Fruit fly (Drosophila melanogaster) whole organism, embryonic: Measurements from ENCODE around the gene CG46059.
A peak's percentile ranks its signal among the peaks of the same experiment; 100 is the strongest.

Experiments used
- BEAF-32 ChIP-seq: fragments of 200-800 bp; sonication (Bioruptor generic); optimal IDR thresholded peaks from 3 replicates; lab custom pipeline; 2017; ENCODE audit warnings: missing biosample characterization, missing genetic modification characterization, mild to moderate bottlenecking, moderate library complexity, missing genetic modification reagents
- CG10462 ChIP-seq: fragments of 200-800 bp; sonication (Bioruptor generic); optimal IDR thresholded peaks from 2 replicates; lab custom pipeline; 2016; ENCODE audit warnings: missing biosample characterization, missing genetic modification characterization
- CG10959 ChIP-seq: fragments of 200-800 bp; sonication (Bioruptor generic); IDR thresholded peaks from 2 replicates; pipeline ENCODE4 v1.3.6; 2022; ENCODE audit warnings: missing biosample characterization, missing genetic modification characterization
- CG11093 ChIP-seq: fragments of 200-800 bp; sonication (Bioruptor generic); IDR thresholded peaks from 3 replicates; pipeline ENCODE4 v1.3.6; 2022; ENCODE audit warnings: missing biosample characterization, missing genetic modification characterization
- CG11456 ChIP-seq: fragments of 200-800 bp; sonication (Bioruptor generic); IDR thresholded peaks from 3 replicates; pipeline ENCODE4 v1.3.6; 2022; ENCODE audit warnings: missing biosample characterization, missing genetic modification characterization
- CG11504 ChIP-seq: fragments of 200-800 bp; sonication (Bioruptor generic); optimal IDR thresholded peaks from 3 replicates; lab custom pipeline; 2019; ENCODE audit warnings: missing biosample characterization, mild to moderate bottlenecking, missing genetic modification characterization, moderate library complexity
- CG11695 ChIP-seq: fragments of 200-800 bp; sonication (Bioruptor generic); IDR thresholded peaks from 3 replicates; pipeline ENCODE4 v1.3.6; 2022; ENCODE audit warnings: missing biosample characterization, missing genetic modification characterization
- CG12071 ChIP-seq: fragments of 200-800 bp; sonication (Bioruptor generic); optimal IDR thresholded peaks from 3 replicates; lab custom pipeline; 2018; ENCODE audit warnings: missing biosample characterization, mild to moderate bottlenecking, missing genetic modification characterization
- CG12744 ChIP-seq: fragments of 200-800 bp; sonication (Bioruptor generic); optimal IDR thresholded peaks from 2 replicates; lab custom pipeline; 2016; ENCODE audit warnings: missing biosample characterization, missing genetic modification characterization
- CG14860 ChIP-seq: fragments of 200-800 bp; sonication (Bioruptor generic); IDR thresholded peaks from 3 replicates; pipeline ENCODE4 v1.3.6; 2022; ENCODE audit warnings: missing biosample characterization, missing genetic modification characterization; ENCODE audit not compliant: partially characterized antibody
- CG15011 ChIP-seq: fragments of 200-800 bp; sonication (Bioruptor generic); optimal IDR thresholded peaks from 3 replicates; lab custom pipeline; 2018; ENCODE audit warnings: missing biosample characterization, mild to moderate bottlenecking, missing genetic modification characterization
- CG15479 ChIP-seq: fragments of 200-800 bp; sonication (Bioruptor generic); optimal IDR thresholded peaks from 3 replicates; lab custom pipeline; 2019; ENCODE audit warnings: missing biosample characterization, mild to moderate bottlenecking, missing genetic modification characterization, moderate library complexity
- CG16863 ChIP-seq: fragments of 200-800 bp; sonication (Bioruptor generic); optimal IDR thresholded peaks from 3 replicates; lab custom pipeline; 2016; ENCODE audit warnings: missing biosample characterization, missing genetic modification characterization
- CG17612 ChIP-seq: fragments of 200-800 bp; sonication (Bioruptor generic); IDR thresholded peaks from 2 replicates; pipeline ENCODE4 v1.3.6; 2022; ENCODE audit warnings: missing biosample characterization, missing genetic modification characterization
- CG2129 ChIP-seq: fragments of 200-800 bp; sonication (Bioruptor generic); IDR thresholded peaks from 2 replicates; pipeline ENCODE4 v1.3.6; 2022; ENCODE audit warnings: missing biosample characterization, missing genetic modification characterization; ENCODE audit not compliant: partially characterized antibody
- CG3281 ChIP-seq: fragments of 200-800 bp; sonication (Bioruptor generic); optimal IDR thresholded peaks from 3 replicates; lab custom pipeline; 2017; ENCODE audit warnings: missing biosample characterization, mild to moderate bottlenecking, missing genetic modification characterization
- CG3726 ChIP-seq: fragments of 200-800 bp; sonication (Bioruptor generic); IDR thresholded peaks from 3 replicates; pipeline ENCODE4, ENCODE4 v1.3.6; 2022; ENCODE audit warnings: missing biosample characterization, missing genetic modification characterization
- CG5245 ChIP-seq: fragments of 200-800 bp; sonication (Bioruptor generic); optimal IDR thresholded peaks from 3 replicates; lab custom pipeline; 2016; ENCODE audit warnings: missing biosample characterization, missing genetic modification characterization
- CG6272 ChIP-seq: fragments of 200-800 bp; sonication (Bioruptor generic); IDR thresholded peaks from 2 replicates; pipeline ENCODE4 v1.3.6; 2022; ENCODE audit warnings: missing biosample characterization, missing genetic modification characterization
- CG9932 ChIP-seq: fragments of 200-800 bp; sonication (Bioruptor generic); IDR thresholded peaks from 2 replicates; pipeline ENCODE4 v1.3.6; 2022; ENCODE audit warnings: missing biosample characterization, missing genetic modification characterization
- CTCF ChIP-seq: fragments of 200-800 bp; sonication (Bioruptor generic); optimal IDR thresholded peaks from 2 replicates; lab custom pipeline; 2017; ENCODE audit warnings: missing biosample characterization, mild to moderate bottlenecking, missing genetic modification characterization, moderate library complexity
- Dad ChIP-seq: fragments of 200-800 bp; sonication (Bioruptor generic); optimal IDR thresholded peaks from 3 replicates; lab custom pipeline; 2016; ENCODE audit warnings: missing biosample characterization, missing genetic modification characterization
- Fer2 ChIP-seq: fragments of 200-800 bp; sonication (Bioruptor generic); optimal IDR thresholded peaks from 2 replicates; lab custom pipeline; 2018; ENCODE audit warnings: missing biosample characterization, mild to moderate bottlenecking, missing genetic modification characterization, moderate library complexity
- Gug ChIP-seq: fragments of 200-800 bp; sonication (Bioruptor generic); IDR thresholded peaks from 4 replicates; pipeline ENCODE4 v1.3.6; 2022; ENCODE audit warnings: missing biosample characterization, missing genetic modification characterization
- HHEX ChIP-seq: fragments of 200-800 bp; sonication (Bioruptor generic); optimal IDR thresholded peaks from 3 replicates; lab custom pipeline; 2017; ENCODE audit warnings: missing biosample characterization, mild to moderate bottlenecking, missing genetic modification characterization, missing genetic modification reagents
- HLHmδ ChIP-seq: fragments of 200-800 bp; sonication (Bioruptor generic); optimal IDR thresholded peaks from 2 replicates; lab custom pipeline; 2018; ENCODE audit warnings: missing biosample characterization, mild to moderate bottlenecking, missing genetic modification characterization, moderate library complexity
- Meics ChIP-seq: fragments of 200-800 bp; sonication (Bioruptor generic); optimal IDR thresholded peaks from 2 replicates; lab custom pipeline; 2017; ENCODE audit warnings: missing biosample characterization, mild to moderate bottlenecking, missing genetic modification characterization
- Neu2 ChIP-seq: fragments of 200-800 bp; sonication (Bioruptor generic); optimal IDR thresholded peaks from 3 replicates; lab custom pipeline; 2016; ENCODE audit warnings: missing biosample characterization, missing genetic modification characterization, borderline replicate concordance
- Oli ChIP-seq: fragments of 200-800 bp; sonication (Bioruptor generic); optimal IDR thresholded peaks from 2 replicates; lab custom pipeline; 2018; ENCODE audit warnings: missing biosample characterization, mild to moderate bottlenecking, missing genetic modification characterization, moderate library complexity
- Poxn ChIP-seq: fragments of 200-800 bp; sonication (Bioruptor generic); IDR thresholded peaks from 2 replicates; pipeline ENCODE4 v1.3.6; 2022; ENCODE audit warnings: missing biosample characterization, missing genetic modification characterization
- Sin3A ChIP-seq: fragments of >200 bp; optimal IDR thresholded peaks from 2 replicates; lab custom pipeline; 2018
- TFAM ChIP-seq: fragments of 200-800 bp; sonication (Bioruptor generic); optimal IDR thresholded peaks from 2 replicates; lab custom pipeline; 2017; ENCODE audit warnings: missing biosample characterization, missing genetic modification characterization, inconsistent platforms
- ara ChIP-seq: fragments of 200-800 bp; sonication (Bioruptor generic); IDR thresholded peaks from 2 replicates; pipeline ENCODE4 v1.3.6; 2022; ENCODE audit warnings: missing biosample characterization, missing genetic modification characterization
- az2 ChIP-seq: fragments of 200-800 bp; sonication (Bioruptor generic); optimal IDR thresholded peaks from 3 replicates; lab custom pipeline; 2016; ENCODE audit warnings: missing biosample characterization, missing genetic modification characterization
- bigmax ChIP-seq: fragments of 200-800 bp; sonication (Bioruptor generic); optimal IDR thresholded peaks from 2 replicates; lab custom pipeline; 2018; ENCODE audit warnings: missing biosample characterization, mild to moderate bottlenecking, missing genetic modification characterization
- chn ChIP-seq: fragments of 200-800 bp; sonication (Bioruptor generic); optimal IDR thresholded peaks from 2 replicates; lab custom pipeline; 2016; ENCODE audit warnings: missing biosample characterization, missing genetic modification characterization
- crol ChIP-seq: fragments of 200-800 bp; sonication (Bioruptor generic); IDR thresholded peaks from 2 replicates; pipeline ENCODE4 v1.3.6; 2022; ENCODE audit warnings: missing biosample characterization, missing genetic modification characterization
- dmrt11E ChIP-seq: fragments of 200-800 bp; sonication (Bioruptor generic); optimal IDR thresholded peaks from 3 replicates; lab custom pipeline; 2018; ENCODE audit warnings: missing biosample characterization, mild to moderate bottlenecking, missing genetic modification characterization, moderate library complexity
- dmrt99B ChIP-seq: fragments of 200-800 bp; sonication (Bioruptor generic); optimal IDR thresholded peaks from 2 replicates; lab custom pipeline; 2018; ENCODE audit warnings: missing biosample characterization, mild to moderate bottlenecking, missing genetic modification characterization, moderate library complexity
- eve ChIP-seq, 2 experiments: fragments of >200 bp; optimal IDR thresholded peaks; 2 replicates each; lab custom pipeline; 2017; ENCODE audit warnings: missing biosample characterization in 2 of 2, missing genetic modification characterization in 2 of 2
- ftz-f1 ChIP-seq: fragments of 200-800 bp; sonication (Bioruptor generic); optimal IDR thresholded peaks from 2 replicates; lab custom pipeline; 2016; ENCODE audit warnings: missing biosample characterization, missing genetic modification characterization
- jing ChIP-seq: fragments of 200-800 bp; sonication (Bioruptor generic); optimal IDR thresholded peaks from 2 replicates; lab custom pipeline; 2018; ENCODE audit warnings: missing biosample characterization, mild to moderate bottlenecking, missing genetic modification characterization
- mam ChIP-seq: fragments of 200-800 bp; sonication (Bioruptor generic); optimal IDR thresholded peaks from 3 replicates; lab custom pipeline; 2016; ENCODE audit warnings: missing biosample characterization, missing genetic modification characterization
- mirr ChIP-seq: fragments of 200-800 bp; sonication (Bioruptor generic); optimal IDR thresholded peaks from 3 replicates; lab custom pipeline; 2018; ENCODE audit warnings: missing biosample characterization, mild to moderate bottlenecking, missing genetic modification characterization
- nmo ChIP-seq: fragments of 200-800 bp; sonication (Bioruptor generic); optimal IDR thresholded peaks from 2 replicates; lab custom pipeline; 2018; ENCODE audit warnings: missing biosample characterization, mild to moderate bottlenecking, missing genetic modification characterization, moderate library complexity
- prd ChIP-seq, 3 experiments: fragments of >200 bp in 2 of 3; fragments of 200-800 bp in 1 of 3; sonication (Bioruptor generic) in 1 of 3; optimal IDR thresholded peaks in 2 of 3; IDR thresholded peaks in 1 of 3; 2 replicates in 2 of 3; 3 replicates in 1 of 3; pipeline versions ENCODE4 v1.3.6 to Lab custom; 2017 to 2022; ENCODE audit warnings: missing biosample characterization in 1 of 3, missing genetic modification characterization in 1 of 3
- scrt ChIP-seq: fragments of 200-800 bp; sonication (Bioruptor generic); optimal IDR thresholded peaks from 2 replicates; lab custom pipeline; 2018; ENCODE audit warnings: missing biosample characterization, mild to moderate bottlenecking, missing genetic modification characterization, moderate library complexity
- shn ChIP-seq: fragments of 200-800 bp; sonication (Bioruptor generic); optimal IDR thresholded peaks from 3 replicates; lab custom pipeline; 2016; ENCODE audit warnings: missing biosample characterization, missing genetic modification characterization
- slbo ChIP-seq: fragments of 200-800 bp; sonication (Bioruptor generic); IDR thresholded peaks from 2 replicates; pipeline ENCODE4 v1.3.6; 2022; ENCODE audit warnings: missing biosample characterization, missing genetic modification characterization
- vvl ChIP-seq: fragments of 200-800 bp; sonication (Bioruptor generic); IDR thresholded peaks from 2 replicates; pipeline ENCODE4 v1.3.6; 2022; ENCODE audit warnings: missing biosample characterization, missing genetic modification characterization
- zen ChIP-seq: fragments of 200-800 bp; sonication (Bioruptor generic); optimal IDR thresholded peaks from 3 replicates; lab custom pipeline; 2018; ENCODE audit warnings: missing biosample characterization, mild to moderate bottlenecking, missing genetic modification characterization, moderate library complexity

CG46059 gene

dm6 chr2L:19135955-19136677, 47.5 kb downstream of the CG46059 start (continued):
- TF ChIP-seq mirr (GFP tag; lab: Kevin White, UChicago) (no peak), dmrt11E (tag; lab: Kevin White, UChicago) (peak; percentile 61), CG11504 (tag; lab: Kevin White, UChicago) (peak; percentile 42), HLHmδ (no peak), slbo (0 out of 2 replicates have a peak, but pooled peaks have one; percentile 23), HHEX (GFP tag; lab: Kevin White, UChicago) (peak; percentile 20), CG14860 (GFP tag; lab: Robert Waterston, UW) (no peak), Neu2 (no peak), CG3281 (GFP tag; lab: Kevin White, UChicago) (no peak), dmrt99B (peak; percentile 34), eve (GFP tag; optimal IDR thresholded peaks at IDR 0.05; lab: Kevin White, UChicago) (no peak), CG9932 (GFP tag; lab: Robert Waterston, UW) (no peak), CG3726 (GFP tag; lab: Robert Waterston, UW) (no peak), CG15011 (GFP tag; lab: Kevin White, UChicago) (no peak), nmo (GFP tag; lab: Kevin White, UChicago) (peak; percentile 5), CG11456 (GFP tag; lab: Robert Waterston, UW) (no peak), vvl (no peak), mam (GFP tag; lab: Kevin White, UChicago) (no peak), CG12071 (GFP tag; lab: Kevin White, UChicago) (no peak), bigmax (no peak), CG15479 (no peak), CG11695 (GFP tag; lab: Robert Waterston, UW) (no peak), CG10959 (no peak), shn (GFP tag; lab: Kevin White, UChicago) (no peak), CG6272 (GFP tag; lab: Robert Waterston, UW) (no peak), Dad (GFP tag; lab: Kevin White, UChicago) (no peak), ara (GFP tag; lab: Robert Waterston, UW) (no peak), CG11093 (no peak), BEAF-32 (GFP tag; lab: Kevin White, UChicago) (no peak), crol (GFP tag; lab: Robert Waterston, UW) (peak; percentile 58), CG5245 (GFP tag; lab: Kevin White, UChicago) (no peak), TFAM (GFP tag; lab: Kevin White, UChicago) (no peak), CG2129 (no peak), az2 (GFP tag; lab: Kevin White, UChicago) (no peak), CTCF (GFP tag; lab: Kevin White, UChicago) (no peak), Meics (GFP tag; lab: Kevin White, UChicago) (peak; percentile 20), ftz-f1 (GFP tag; lab: Kevin White, UChicago) (no peak), scrt (GFP tag; lab: Kevin White, UChicago) (peak; percentile 22), Oli (tag; lab: Kevin White, UChicago) (peak; percentile 32), jing (GFP tag; lab: Kevin White, UChicago) (no peak), chn (no peak), Gug (GFP tag; lab: Robert Waterston, UW) (no peak), Fer2 (no peak), prd (optimal IDR thresholded peaks at IDR 0.05; lab: Kevin White, UChicago) (no peak), prd (GFP tag; IDR thresholded peaks at IDR 0.05; lab: Robert Waterston, UW) (no peak), Poxn (no peak), zen (tag; lab: Kevin White, UChicago) (no peak), CG17612 (GFP tag; lab: Robert Waterston, UW) (no peak), CG10462 (GFP tag; lab: Kevin White, UChicago) (no peak), CG16863 (GFP tag; lab: Kevin White, UChicago) (no peak), CG12744 (no peak), Sin3A (lab: Kevin White, UChicago) (no peak)
